Worm (Caenorhabditis elegans) whole organism, midembryonic: ENCODE measurements around the gene F56A11.5.

Source experiments
- T22C8.4 ChIP-seq: fragments of 200-800 bp; sonication (Bioruptor generic); IDR thresholded peaks from 2 replicates; pipeline ENCODE4 v1.3.6; 2022; ENCODE audit warnings: missing genetic modification characterization, missing compliant biosample characterization
- cog-1 ChIP-seq: sonication (generic microtip); optimal IDR thresholded peaks from 2 replicates; lab custom pipeline; 2016; ENCODE audit warnings: missing genetic modification characterization, missing compliant biosample characterization
- flt-1 ChIP-seq: fragments of 200-800 bp; sonication (Bioruptor generic); IDR thresholded peaks from 2 replicates; pipeline ENCODE4 v1.3.6; 2022; ENCODE audit warnings: missing genetic modification characterization, missing compliant biosample characterization
- klf-2 ChIP-seq: fragments of 200-800 bp; sonication (Bioruptor generic); conservative IDR thresholded peaks from 2 replicates; pipeline ENCODE4 v1.3.6; 2022; ENCODE audit warnings: missing genetic modification reagents, missing genetic modification characterization, missing compliant biosample characterization
- med-1 ChIP-seq: sonication (generic microtip); optimal IDR thresholded peaks from 2 replicates; lab custom pipeline; 2017; ENCODE audit warnings: missing genetic modification characterization, mild to moderate bottlenecking, missing compliant biosample characterization, antibody characterized with exemption, missing genetic modification reagents; ENCODE audit not compliant: insufficient read depth
- ref-1 ChIP-seq: fragments of 200-800 bp; sonication (Bioruptor generic); conservative IDR thresholded peaks from 2 replicates; pipeline ENCODE4 v1.3.6; 2022; ENCODE audit warnings: missing genetic modification reagents, missing genetic modification characterization, missing compliant biosample characterization
- tab-1 ChIP-seq: fragments of 200-800 bp; sonication (Bioruptor generic); IDR thresholded peaks from 2 replicates; pipeline ENCODE4 v1.3.6; 2022; ENCODE audit warnings: missing genetic modification characterization, missing compliant biosample characterization
- ztf-23 ChIP-seq: fragments of 200-800 bp; sonication (Bioruptor generic); IDR thresholded peaks from 2 replicates; pipeline ENCODE4 v1.3.6; 2022; ENCODE audit warnings: missing genetic modification reagents, missing genetic modification characterization, missing compliant biosample characterization
- ztf-29 ChIP-seq: fragments of 200-800 bp; sonication (Bioruptor generic); IDR thresholded peaks from 2 replicates; pipeline ENCODE4 v1.3.6; 2022; ENCODE audit warnings: missing genetic modification reagents, missing genetic modification characterization, missing compliant biosample characterization

Gene F56A11.5

DNA sequence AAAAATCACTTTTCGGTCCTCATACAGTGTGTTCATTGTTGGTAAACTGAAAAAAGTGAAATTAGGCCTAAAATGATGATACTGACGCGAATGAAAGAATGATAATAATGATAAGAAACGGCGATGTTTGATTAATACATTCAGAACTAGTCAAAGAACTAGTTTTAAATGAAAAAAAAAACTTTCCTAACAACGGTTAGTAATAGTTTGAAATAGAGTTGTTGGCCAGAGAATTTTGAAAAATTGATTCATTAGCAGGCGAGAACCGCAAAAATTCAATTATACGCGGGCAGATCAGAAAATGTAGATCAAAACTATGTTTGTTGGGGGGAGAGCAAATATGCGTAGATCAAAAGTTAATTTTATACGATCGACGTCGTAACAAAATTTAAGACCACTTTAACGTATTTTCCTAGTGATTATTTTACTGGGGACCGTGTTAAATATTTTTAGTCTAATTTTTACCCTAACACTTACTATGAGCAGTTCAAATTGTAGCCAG, at the start of gene F56A11.5:
F56A11.5 (minus strand) TSS at position 51 of the 502 bp plus-strand sequence.
- TF ChIP-seq med-1 (GFP tag; lab: Kevin White, UChicago) (no peak), cog-1 (tag; lab: Kevin White, UChicago) (no peak), klf-2 (GFP tag; lab: Robert Waterston, UW) (no peak), ref-1 (GFP tag; lab: Robert Waterston, UW) (no peak), flt-1 (GFP tag; lab: Robert Waterston, UW) (no peak), ztf-23 (GFP tag; lab: Robert Waterston, UW) (no peak), T22C8.4 (GFP tag; lab: Robert Waterston, UW) (no peak), tab-1 (GFP tag; lab: Robert Waterston, UW) (no peak), ztf-29 (GFP tag; lab: Robert Waterston, UW) (no peak)

ce11 chrIV:620324-620723, 49.7 kb upstream of the F56A11.5 start:
- TF ChIP-seq flt-1 (GFP tag; lab: Robert Waterston, UW): peak; percentile 94
- TF ChIP-seq ztf-23 (GFP tag; lab: Robert Waterston, UW): peak; percentile 89
- TF ChIP-seq cog-1 (tag; lab: Kevin White, UChicago): peak; percentile 75
- TF ChIP-seq T22C8.4 (GFP tag; lab: Robert Waterston, UW): peak; percentile 88
- TF ChIP-seq tab-1 (GFP tag; lab: Robert Waterston, UW): peak; percentile 90
- TF ChIP-seq ztf-29 (GFP tag; lab: Robert Waterston, UW): peak; percentile 70; the same call in 1 of the 2 replicates
- TF ChIP-seq med-1 (GFP tag; lab: Kevin White, UChicago): peak; percentile 64
- TF ChIP-seq ref-1 (GFP tag; lab: Robert Waterston, UW): peak; percentile 76
- peak; percentile 74; the same call in 1 of the 2 replicates for TF ChIP-seq klf-2 (GFP tag; lab: Robert Waterston, UW)

ce11 chrIV:619766-620165, 49.1 kb upstream of the F56A11.5 start:
- TF ChIP-seq ztf-23 (GFP tag; lab: Robert Waterston, UW) (no peak), tab-1 (GFP tag; lab: Robert Waterston, UW) (no peak), med-1 (GFP tag; lab: Kevin White, UChicago) (no peak), T22C8.4 (GFP tag; lab: Robert Waterston, UW) (no peak), ztf-29 (GFP tag; lab: Robert Waterston, UW) (no peak), klf-2 (GFP tag; lab: Robert Waterston, UW) (no peak), cog-1 (tag; lab: Kevin White, UChicago) (no peak), flt-1 (GFP tag; lab: Robert Waterston, UW) (no peak), ref-1 (GFP tag; lab: Robert Waterston, UW) (no peak)

DNA sequence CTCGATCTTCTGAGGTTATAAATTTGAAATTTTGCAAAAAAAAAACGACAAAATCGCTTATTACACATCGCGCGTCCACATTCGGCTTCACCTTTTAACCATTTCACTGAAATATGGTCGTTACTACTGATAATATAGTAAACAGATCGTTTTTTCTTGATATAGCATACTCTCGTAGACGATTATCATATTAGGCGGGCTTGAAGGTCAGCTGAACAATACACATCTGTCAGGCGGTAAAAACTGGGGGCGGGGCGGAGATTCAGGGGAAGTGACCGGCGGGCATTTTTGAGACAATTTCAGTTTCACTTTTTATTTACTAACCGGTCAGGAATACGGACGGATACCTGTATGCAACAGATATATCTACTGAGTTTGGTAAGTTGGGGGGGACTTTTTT, 44.6 kb upstream of the F56A11.5 start, which contains the start of gene C18H7.1:
C18H7.1 (plus strand) TSS at position 301 of the 400 bp plus-strand sequence.
- TF ChIP-seq ref-1 (GFP tag; lab: Robert Waterston, UW): no peak
- no peak for TF ChIP-seq cog-1 (tag; lab: Kevin White, UChicago)
- TF ChIP-seq tab-1 (GFP tag; lab: Robert Waterston, UW): no peak
- TF ChIP-seq ztf-23 (GFP tag; lab: Robert Waterston, UW): no peak
- no peak for TF ChIP-seq T22C8.4 (GFP tag; lab: Robert Waterston, UW)
- TF ChIP-seq flt-1 (GFP tag; lab: Robert Waterston, UW): no peak

DNA sequence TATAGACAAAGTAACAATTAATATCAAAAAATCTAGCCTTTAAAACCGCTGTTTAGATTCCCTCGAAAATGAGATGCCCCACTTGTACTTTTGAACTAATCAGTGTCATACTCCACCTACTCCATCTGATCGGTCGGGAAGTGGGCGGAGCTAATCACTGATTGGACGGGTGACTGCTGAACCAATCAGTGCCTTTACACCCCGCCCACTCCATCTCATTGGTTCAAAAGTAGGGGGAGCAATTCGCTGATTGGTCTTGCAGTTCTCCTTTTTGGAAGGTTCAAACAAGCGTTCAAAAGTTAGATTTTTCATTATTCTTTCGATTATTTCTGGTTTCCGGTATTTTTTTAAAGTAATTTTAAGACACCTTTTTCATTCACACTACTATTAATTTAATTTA, 42.5 kb upstream of the F56A11.5 start:
- TF ChIP-seq tab-1 (GFP tag; lab: Robert Waterston, UW) (no peak), flt-1 (GFP tag; lab: Robert Waterston, UW) (no peak), cog-1 (tag; lab: Kevin White, UChicago) (no peak), klf-2 (GFP tag; lab: Robert Waterston, UW) (no peak), ztf-29 (GFP tag; lab: Robert Waterston, UW) (no peak), ref-1 (GFP tag; lab: Robert Waterston, UW) (no peak), T22C8.4 (GFP tag; lab: Robert Waterston, UW) (no peak), ztf-23 (GFP tag; lab: Robert Waterston, UW) (no peak), med-1 (GFP tag; lab: Kevin White, UChicago) (no peak)

DNA sequence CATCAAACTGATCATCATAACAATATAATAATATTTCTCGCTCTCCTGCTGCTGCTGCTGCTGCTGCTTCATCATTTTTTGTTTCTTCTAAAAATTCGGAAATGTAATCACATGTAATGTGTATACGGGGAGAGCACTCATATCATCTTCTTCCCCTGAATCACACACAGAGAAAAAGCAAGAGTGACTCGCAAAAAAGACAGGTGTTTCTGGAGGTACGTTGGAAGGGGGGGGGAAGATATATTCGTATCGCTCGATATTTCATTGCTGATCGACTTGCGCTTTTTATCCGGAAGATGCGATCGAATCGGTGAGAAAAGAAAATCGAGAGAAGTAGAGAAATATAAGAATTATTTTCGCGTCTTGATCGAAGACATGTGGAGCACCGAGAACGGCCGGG, 37.0 kb upstream of the F56A11.5 start:
- TF ChIP-seq klf-2 (GFP tag; lab: Robert Waterston, UW): no peak
- no peak for TF ChIP-seq flt-1 (GFP tag; lab: Robert Waterston, UW)
- TF ChIP-seq tab-1 (GFP tag; lab: Robert Waterston, UW): no peak
- no peak for TF ChIP-seq T22C8.4 (GFP tag; lab: Robert Waterston, UW)
- TF ChIP-seq cog-1 (tag; lab: Kevin White, UChicago): no peak
- no peak for TF ChIP-seq ztf-23 (GFP tag; lab: Robert Waterston, UW)
- no peak for TF ChIP-seq ztf-29 (GFP tag; lab: Robert Waterston, UW)
- TF ChIP-seq med-1 (GFP tag; lab: Kevin White, UChicago): no peak
- no peak for TF ChIP-seq ref-1 (GFP tag; lab: Robert Waterston, UW)

- no peak for TF ChIP-seq flt-1 (GFP tag; lab: Robert Waterston, UW)
- TF ChIP-seq T22C8.4 (GFP tag; lab: Robert Waterston, UW): no peak
- no peak for TF ChIP-seq klf-2 (GFP tag; lab: Robert Waterston, UW)
- TF ChIP-seq ref-1 (GFP tag; lab: Robert Waterston, UW): no peak
- no peak for TF ChIP-seq cog-1 (tag; lab: Kevin White, UChicago)
- TF ChIP-seq ztf-23 (GFP tag; lab: Robert Waterston, UW): no peak
- no peak for TF ChIP-seq ztf-29 (GFP tag; lab: Robert Waterston, UW)
- no peak for TF ChIP-seq med-1 (GFP tag; lab: Kevin White, UChicago)
- TF ChIP-seq tab-1 (GFP tag; lab: Robert Waterston, UW): no peak
Observed at ce11 chrIV:606055-606454, 35.4 kb upstream of the F56A11.5 start, which contains the start of gene inx-18. inx-18 (plus strand) TSS chrIV:606355.

DNA sequence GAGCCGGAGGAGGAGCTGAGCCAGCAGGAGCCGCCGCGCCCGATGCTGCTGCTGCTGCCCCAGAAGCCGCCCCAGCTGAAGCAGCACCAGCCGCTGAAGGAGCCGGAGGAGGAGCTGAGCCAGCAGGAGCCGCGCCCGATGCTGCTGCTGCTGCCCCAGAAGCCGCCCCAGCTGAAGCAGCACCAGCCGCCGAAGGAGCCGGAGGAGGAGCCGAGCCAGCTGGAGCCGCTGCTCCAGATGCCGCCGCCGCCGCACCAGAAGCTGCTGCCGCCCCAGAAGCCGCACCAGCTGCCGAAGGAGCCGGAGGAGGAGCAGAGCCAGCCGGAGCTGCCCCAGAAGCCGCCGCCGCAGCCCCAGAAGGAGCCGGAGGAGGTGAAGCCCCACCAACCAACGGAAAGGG, 34.8 kb upstream of the F56A11.5 start:
- TF ChIP-seq ref-1 (GFP tag; lab: Robert Waterston, UW) (no peak), tab-1 (GFP tag; lab: Robert Waterston, UW) (no peak), klf-2 (GFP tag; lab: Robert Waterston, UW) (no peak), med-1 (GFP tag; lab: Kevin White, UChicago) (no peak), flt-1 (GFP tag; lab: Robert Waterston, UW) (no peak), ztf-23 (GFP tag; lab: Robert Waterston, UW) (no peak), ztf-29 (GFP tag; lab: Robert Waterston, UW) (no peak), cog-1 (tag; lab: Kevin White, UChicago) (no peak)
